Fruit fly (Drosophila melanogaster): ENCODE data around the gene eater.
A peak's percentile ranks its signal among the peaks of the same experiment; 100 is the strongest.

eater gene

dm6 chr3R:27111784-27112602 is 12.5 kb upstream of the eater start, which contains the start of the genes gb and CG5815 (continued):
- TF ChIP-seq CG1832 (GFP tag; optimal IDR thresholded peaks at IDR 0.05) (peak; percentile 77), seq (GFP tag; IDR thresholded peaks at IDR 0.05) (peak; percentile 89), cwo (GFP tag; optimal IDR thresholded peaks at IDR 0.05) (peak; percentile 83), CG9609 (GFP tag; optimal IDR thresholded peaks at IDR 0.05) (peak; percentile 75), D (optimal IDR thresholded peaks at IDR 0.05) (no peak), D (GFP tag; optimal IDR thresholded peaks at IDR 0.05) (peak; percentile 80), Nf-YB (GFP tag; optimal IDR thresholded peaks at IDR 0.05) (peak; percentile 73), btn (GFP tag; optimal IDR thresholded peaks at IDR 0.05) (peak; percentile 26), CG3065 (GFP tag; optimal IDR thresholded peaks at IDR 0.05) (peak; percentile 67), ems (GFP tag; optimal IDR thresholded peaks at IDR 0.05) (peak; percentile 87), tup (GFP tag; optimal IDR thresholded peaks at IDR 0.05) (peak; percentile 84), Dad (GFP tag; optimal IDR thresholded peaks at IDR 0.05) (peak; percentile 82), CG2116 (GFP tag; optimal IDR thresholded peaks at IDR 0.05) (peak; percentile 92), PHDP (tag; optimal IDR thresholded peaks at IDR 0.05) (peak; percentile 92), tll (GFP tag; optimal IDR thresholded peaks at IDR 0.05) (peak in 1 of 2 experiments; percentile 3), grau (tag; optimal IDR thresholded peaks at IDR 0.05) (peak; percentile 91), CG3838 (GFP tag; optimal IDR thresholded peaks at IDR 0.05) (peak; percentile 77), bbx (GFP tag; IDR thresholded peaks at IDR 0.05; ENCODE audit: partially characterized antibody) (peak; percentile 85), CG9876 (GFP tag; optimal IDR thresholded peaks at IDR 0.05) (peak; percentile 23), Abd-B (GFP tag; optimal IDR thresholded peaks at IDR 0.05) (peak; percentile 90), CG8388 (GFP tag; optimal IDR thresholded peaks at IDR 0.05) (peak; percentile 79), CG31365 (tag; optimal IDR thresholded peaks at IDR 0.05) (peak; percentile 17), CG1792 (GFP tag; optimal IDR thresholded peaks at IDR 0.05) (peak; percentile 17), CG9817 (tag; optimal IDR thresholded peaks at IDR 0.05) (peak; percentile 91), onecut (GFP tag; IDR thresholded peaks at IDR 0.05) (peak; percentile 83), h (optimal IDR thresholded peaks at IDR 0.05) (no peak), klu (GFP tag; IDR thresholded peaks at IDR 0.05) (peak; percentile 85), CG8478 (optimal IDR thresholded peaks at IDR 0.05) (no peak), Ssrp (tag; optimal IDR thresholded peaks at IDR 0.05) (peak; percentile 87), crol (GFP tag; IDR thresholded peaks at IDR 0.05) (no peak), prd (optimal IDR thresholded peaks at IDR 0.05) (no peak), prd (GFP tag; IDR thresholded peaks at IDR 0.05) (peak; percentile 95), BtbVII (GFP tag; optimal IDR thresholded peaks at IDR 0.05) (peak; percentile 83), CTCF (GFP tag; optimal IDR thresholded peaks at IDR 0.05) (peak; percentile 17), Atf3 (GFP tag; optimal IDR thresholded peaks at IDR 0.05) (peak; percentile 67), CG12071 (GFP tag; optimal IDR thresholded peaks at IDR 0.05) (no peak), ac (GFP tag; optimal IDR thresholded peaks at IDR 0.05) (peak; percentile 52), CG4360 (GFP tag; IDR thresholded peaks at IDR 0.05) (peak; percentile 49; the same call in 1 of the 2 replicates), hkb (optimal IDR thresholded peaks at IDR 0.05) (peak; percentile 71), hkb (GFP tag; IDR thresholded peaks at IDR 0.05) (peak; percentile 92), CG17912 (GFP tag; optimal IDR thresholded peaks at IDR 0.05) (peak; percentile 66), CG13624 (GFP tag; optimal IDR thresholded peaks at IDR 0.05) (peak; percentile 80), CG30020 (tag; optimal IDR thresholded peaks at IDR 0.05) (peak; percentile 71), zf30C (GFP tag; optimal IDR thresholded peaks at IDR 0.05) (no peak), CG17612 (GFP tag; IDR thresholded peaks at IDR 0.05) (peak; percentile 63; the same call in 1 of the 2 replicates), gsb-n (tag; optimal IDR thresholded peaks at IDR 0.05) (no peak), CG4707 (GFP tag; optimal IDR thresholded peaks at IDR 0.05) (peak; percentile 13), pfk (GFP tag; optimal IDR thresholded peaks at IDR 0.05) (peak; percentile 17), Rx (GFP tag; IDR thresholded peaks at IDR 0.05) (peak; percentile 86), slbo (GFP tag; IDR thresholded peaks at IDR 0.05) (peak; percentile 95), Adf1 (GFP tag; IDR thresholded peaks at IDR 0.05) (peak; percentile 64; the same call in 1 of the 2 replicates)
